Worm (Caenorhabditis elegans) whole organism, L1 larva: ENCODE data around the gene srbc-50.

Source experiments
- C16A3.4 ChIP-seq: fragments of 150-350 bp; optimal IDR thresholded peaks from 2 replicates; lab custom pipeline; 2014; ENCODE audit warnings: missing biosample characterization, missing genetic modification characterization
- Y116A8C.19 ChIP-seq: sonication (generic microtip); optimal IDR thresholded peaks from 2 replicates; lab custom pipeline; 2016; ENCODE audit warnings: missing compliant biosample characterization, missing genetic modification characterization, borderline replicate concordance
- aha-1 ChIP-seq: fragments of 150-350 bp; optimal IDR thresholded peaks from 2 replicates; lab custom pipeline; 2014; ENCODE audit warnings: missing biosample characterization, missing genetic modification characterization
- alr-1 ChIP-seq: fragments of 200-800 bp; sonication (Bioruptor generic); optimal IDR thresholded peaks from 2 replicates; lab custom pipeline; 2018; ENCODE audit warnings: borderline replicate concordance, mild to moderate bottlenecking, missing genetic modification characterization, missing compliant biosample characterization
- ceh-8 ChIP-seq: fragments of 200-800 bp; sonication (Bioruptor generic); optimal IDR thresholded peaks from 2 replicates; lab custom pipeline; 2018; ENCODE audit warnings: mild to moderate bottlenecking, missing genetic modification characterization, moderate library complexity, missing compliant biosample characterization
- ceh-90 ChIP-seq: sonication (generic microtip); optimal IDR thresholded peaks from 2 replicates; lab custom pipeline; 2016; ENCODE audit warnings: missing genetic modification characterization, missing compliant biosample characterization
- ces-1 ChIP-seq: fragments of 150-350 bp; optimal IDR thresholded peaks from 2 replicates; lab custom pipeline; 2014; ENCODE audit warnings: missing biosample characterization, missing genetic modification reagents, missing genetic modification characterization
- efl-1 ChIP-seq, 4 experiments: fragments of 150-350 bp; optimal IDR thresholded peaks in 3 of 4; peaks in 1 of 4; 1 replicate in 1 of 4; 2 replicates in 3 of 4; lab custom pipeline; 2014; ENCODE audit warnings: missing biosample characterization in 2 of 4, missing genetic modification characterization in 2 of 4, missing genetic modification reagents in 2 of 4
- egl-13 ChIP-seq: sonication (generic microtip); optimal IDR thresholded peaks from 2 replicates; lab custom pipeline; 2016; ENCODE audit warnings: missing genotype, missing genetic modification reagents, missing genetic modification characterization, missing compliant biosample characterization
- elt-3 ChIP-seq, 6 experiments: fragments of 150-350 bp in 1 of 6; sonication (generic microtip); optimal IDR thresholded peaks; 2 replicates each; lab custom pipeline; 2017 to 2018; ENCODE audit warnings: missing biosample characterization in 6 of 6, missing genetic modification characterization in 6 of 6, inconsistent platforms in 1 of 6
- ets-5 ChIP-seq: fragments of 200-800 bp; sonication (Bioruptor generic); IDR thresholded peaks from 2 replicates; pipeline ENCODE4 v1.3.6; 2022; ENCODE audit warnings: missing genetic modification characterization, missing compliant biosample characterization
- fkh-8 ChIP-seq: sonication (generic microtip); optimal IDR thresholded peaks from 2 replicates; lab custom pipeline; 2016; ENCODE audit warnings: mild to moderate bottlenecking, missing genetic modification characterization, missing compliant biosample characterization
- fos-1 ChIP-seq: fragments of 150-350 bp; optimal IDR thresholded peaks from 2 replicates; lab custom pipeline; 2014; ENCODE audit warnings: missing biosample characterization, missing genetic modification characterization
- hlh-17 ChIP-seq: fragments of 200-800 bp; sonication (Bioruptor generic); optimal IDR thresholded peaks from 2 replicates; lab custom pipeline; 2018; ENCODE audit warnings: missing genetic modification characterization, mild to moderate bottlenecking, missing compliant biosample characterization, moderate library complexity, borderline replicate concordance
- hlh-4 ChIP-seq: sonication (generic microtip); optimal IDR thresholded peaks from 2 replicates; lab custom pipeline; 2016; ENCODE audit warnings: mild to moderate bottlenecking, missing genetic modification characterization, missing compliant biosample characterization
- hpl-2 ChIP-seq: fragments of 150-350 bp; optimal IDR thresholded peaks from 2 replicates; lab custom pipeline; 2014; ENCODE audit warnings: missing biosample characterization, missing genetic modification reagents, missing genetic modification characterization
- jun-1 ChIP-seq: fragments of 150-350 bp; optimal IDR thresholded peaks from 2 replicates; lab custom pipeline; 2014; ENCODE audit warnings: missing biosample characterization, missing genetic modification reagents, missing genetic modification characterization
- lin-13 ChIP-seq: fragments of 150-350 bp; optimal IDR thresholded peaks from 2 replicates; lab custom pipeline; 2014; ENCODE audit warnings: missing biosample characterization, missing genetic modification reagents, missing genetic modification characterization
- lin-14 ChIP-seq: fragments of 200-800 bp; sonication (Bioruptor generic); optimal IDR thresholded peaks from 2 replicates; lab custom pipeline; 2018; ENCODE audit warnings: mild to moderate bottlenecking, missing genetic modification characterization, moderate library complexity, missing compliant biosample characterization
- lin-15B ChIP-seq: fragments of 150-350 bp; sonication (generic microtip); optimal IDR thresholded peaks from 3 replicates; lab custom pipeline; 2014; ENCODE audit warnings: missing biosample characterization, missing genetic modification characterization
- lin-39 ChIP-seq: fragments of 150-350 bp; optimal IDR thresholded peaks from 2 replicates; lab custom pipeline; 2014; ENCODE audit warnings: missing biosample characterization, missing genetic modification reagents, missing genetic modification characterization
- lsy-2 ChIP-seq, 2 experiments: fragments of 150-350 bp; optimal IDR thresholded peaks; 2 replicates each; lab custom pipeline; 2014; ENCODE audit warnings: missing biosample characterization in 2 of 2, missing genetic modification characterization in 2 of 2
- mep-1 ChIP-seq: fragments of 150-350 bp; optimal IDR thresholded peaks from 2 replicates; lab custom pipeline; 2014; ENCODE audit warnings: missing biosample characterization, missing genetic modification characterization
- nhr-11 ChIP-seq: fragments of 150-350 bp; optimal IDR thresholded peaks from 2 replicates; lab custom pipeline; 2014; ENCODE audit warnings: missing biosample characterization, missing genetic modification characterization
- nhr-19 ChIP-seq: fragments of 200-800 bp; sonication (Bioruptor generic); conservative IDR thresholded peaks from 2 replicates; pipeline ENCODE4 v1.3.6; 2022; ENCODE audit warnings: missing genetic modification characterization, missing compliant biosample characterization
- nhr-20 ChIP-seq: sonication (generic microtip); optimal IDR thresholded peaks from 2 replicates; lab custom pipeline; 2016; ENCODE audit warnings: mild to moderate bottlenecking, missing genetic modification characterization, missing compliant biosample characterization
- nhr-28 ChIP-seq: fragments of 150-350 bp; optimal IDR thresholded peaks from 2 replicates; lab custom pipeline; 2014; ENCODE audit warnings: missing biosample characterization, missing genetic modification characterization
- nhr-47 ChIP-seq: sonication (generic microtip); optimal IDR thresholded peaks from 2 replicates; lab custom pipeline; 2016; ENCODE audit warnings: mild to moderate bottlenecking, missing genetic modification characterization, moderate library complexity, missing compliant biosample characterization
- nhr-71 ChIP-seq: sonication (generic microtip); optimal IDR thresholded peaks from 2 replicates; lab custom pipeline; 2016; ENCODE audit warnings: mild to moderate bottlenecking, missing genetic modification characterization, moderate library complexity, missing compliant biosample characterization
- nhr-76 ChIP-seq: sonication (generic microtip); optimal IDR thresholded peaks from 2 replicates; lab custom pipeline; 2017; ENCODE audit warnings: missing biosample characterization, missing genetic modification characterization
- nhr-85 ChIP-seq: sonication (generic microtip); peaks from one replicate; lab custom pipeline; 2016; ENCODE audit warnings: missing genetic modification characterization, inconsistent platforms, missing compliant biosample characterization
- nhr-90 ChIP-seq: sonication (generic microtip); optimal IDR thresholded peaks from 2 replicates; lab custom pipeline; 2016; ENCODE audit warnings: mild to moderate bottlenecking, missing genetic modification characterization, missing compliant biosample characterization; ENCODE audit not compliant: poor library complexity
- pax-3 ChIP-seq: fragments of 200-800 bp; sonication (Bioruptor generic); optimal IDR thresholded peaks from 2 replicates; lab custom pipeline; 2018; ENCODE audit warnings: mild to moderate bottlenecking, missing genetic modification characterization, moderate library complexity, missing compliant biosample characterization
- pqm-1 ChIP-seq: sonication (generic microtip); optimal IDR thresholded peaks from 3 replicates; lab custom pipeline; 2017; ENCODE audit warnings: missing biosample characterization, missing genetic modification characterization
- rnt-1 ChIP-seq: sonication (generic microtip); optimal IDR thresholded peaks from 2 replicates; lab custom pipeline; 2016; ENCODE audit warnings: mild to moderate bottlenecking, missing genetic modification characterization, moderate library complexity, missing compliant biosample characterization
- snpc-4 ChIP-seq: fragments of 150-350 bp; optimal IDR thresholded peaks from 2 replicates; lab custom pipeline; 2014; ENCODE audit warnings: missing biosample characterization, missing genetic modification characterization
- snu-23 ChIP-seq: sonication (generic microtip); optimal IDR thresholded peaks from 2 replicates; lab custom pipeline; 2016; ENCODE audit warnings: missing genetic modification characterization, missing compliant biosample characterization
- sox-4 ChIP-seq: sonication (generic microtip); optimal IDR thresholded peaks from 2 replicates; lab custom pipeline; 2016; ENCODE audit warnings: missing genetic modification characterization, missing compliant biosample characterization
- sptf-1 ChIP-seq: fragments of 150-350 bp; optimal IDR thresholded peaks from 2 replicates; lab custom pipeline; 2014; ENCODE audit warnings: missing biosample characterization, missing genetic modification characterization
- sup-37 ChIP-seq: fragments of 200-800 bp; sonication (Bioruptor generic); optimal IDR thresholded peaks from 2 replicates; lab custom pipeline; 2018; ENCODE audit warnings: mild to moderate bottlenecking, missing genetic modification characterization, missing compliant biosample characterization
- tbx-2 ChIP-seq: sonication (generic microtip); optimal IDR thresholded peaks from 2 replicates; lab custom pipeline; 2016; ENCODE audit warnings: missing genetic modification characterization, missing compliant biosample characterization
- tlp-1 ChIP-seq: fragments of 150-350 bp; optimal IDR thresholded peaks from 2 replicates; lab custom pipeline; 2014; ENCODE audit warnings: missing biosample characterization, missing genetic modification characterization
- unc-62 ChIP-seq: fragments of 150-350 bp; optimal IDR thresholded peaks from 2 replicates; lab custom pipeline; 2014; ENCODE audit warnings: missing biosample characterization, missing genetic modification reagents, missing genetic modification characterization
- unc-86 ChIP-seq: sonication (generic microtip); optimal IDR thresholded peaks from 2 replicates; lab custom pipeline; 2016; ENCODE audit warnings: missing genetic modification characterization, missing compliant biosample characterization
- vab-15 ChIP-seq: sonication (generic microtip); optimal IDR thresholded peaks from 2 replicates; lab custom pipeline; 2017; ENCODE audit warnings: missing genotype, mild to moderate bottlenecking, missing genetic modification characterization, missing compliant biosample characterization
- xbp-1 ChIP-seq: sonication (generic microtip); optimal IDR thresholded peaks from 2 replicates; lab custom pipeline; 2016; ENCODE audit warnings: missing genetic modification characterization, missing compliant biosample characterization
- zip-4 ChIP-seq: fragments of 200-800 bp; sonication (Bioruptor generic); optimal IDR thresholded peaks from 2 replicates; lab custom pipeline; 2018; ENCODE audit warnings: mild to moderate bottlenecking, missing genetic modification characterization, moderate library complexity, missing compliant biosample characterization
- ztf-4 ChIP-seq: fragments of 150-350 bp; optimal IDR thresholded peaks from 2 replicates; lab custom pipeline; 2014; ENCODE audit warnings: missing biosample characterization, missing genetic modification characterization

srbc-50 gene

ce11 chrV:15873762-15874161 is 49.0 kb upstream of the srbc-50 start (continued):
- TF ChIP-seq nhr-47 (peak; percentile 81), nhr-28 (tag; lab: Kevin White, UChicago) (no peak), unc-62 (no peak), efl-1 (optimal IDR thresholded peaks at IDR 0.05; lab: Kevin White, UChicago) (peak; percentile 52 to 66), efl-1 (GFP tag; optimal IDR thresholded peaks at IDR 0.05 in 1 of 2; lab: Kevin White, UChicago) (peak; percentile 51 to 96), vab-15 (tag; lab: Kevin White, UChicago) (no peak), ces-1 (no peak), fkh-8 (peak; percentile 86), nhr-20 (tag; lab: Kevin White, UChicago) (peak; percentile 75), hpl-2 (GFP tag; lab: Kevin White, UChicago) (peak; percentile 13), lsy-2 (tag; optimal IDR thresholded peaks at IDR 0.05; lab: Kevin White, UChicago) (peak; percentile 48 to 63), sptf-1 (tag; lab: Kevin White, UChicago) (no peak), pqm-1 (tag; lab: Kevin White, UChicago) (no peak), jun-1 (no peak), aha-1 (no peak), sup-37 (peak; percentile 22), hlh-17 (GFP tag; lab: Kevin White, UChicago) (no peak), nhr-76 (tag; lab: Kevin White, UChicago) (no peak), pax-3 (peak; percentile 58), lin-13 (no peak), nhr-71 (tag; lab: Kevin White, UChicago) (peak; percentile 76), lin-39 (tag; lab: Kevin White, UChicago) (no peak), ceh-90 (no peak), elt-3 (tag; optimal IDR thresholded peaks at IDR 0.05; lab: Kevin White, UChicago) (peak in 1 of 6 experiments; percentile 29), nhr-85 (peak; percentile 79), C16A3.4 (tag; lab: Kevin White, UChicago) (peak; percentile 78), sox-4 (tag; lab: Kevin White, UChicago) (peak; percentile 24), snpc-4 (tag; lab: Kevin White, UChicago) (peak; percentile 66), alr-1 (tag; lab: Kevin White, UChicago) (no peak), nhr-19 (GFP tag; lab: Robert Waterston, UW) (peak; percentile 66), zip-4 (peak; percentile 18), snu-23 (GFP tag; lab: Kevin White, UChicago) (peak; percentile 81), nhr-90 (peak; percentile 76), fos-1 (tag; lab: Kevin White, UChicago) (peak; percentile 48), lin-14 (GFP tag; lab: Kevin White, UChicago) (no peak), Y116A8C.19 (tag; lab: Kevin White, UChicago) (no peak), unc-86 (tag; lab: Kevin White, UChicago) (peak; percentile 52), mep-1 (tag; lab: Kevin White, UChicago) (peak; percentile 61), nhr-11 (tag; lab: Kevin White, UChicago) (no peak), egl-13 (tag; lab: Kevin White, UChicago) (peak; percentile 52), rnt-1 (tag; lab: Kevin White, UChicago) (peak; percentile 78), ceh-8 (peak; percentile 57), tbx-2 (tag; lab: Kevin White, UChicago) (peak; percentile 56), ztf-4 (peak; percentile 8), hlh-4 (no peak), lin-15B (tag; lab: Kevin White, UChicago) (no peak), xbp-1 (tag; lab: Kevin White, UChicago) (peak; percentile 64), tlp-1 (tag; lab: Kevin White, UChicago) (no peak), ets-5 (no peak)
